Fruit fly (Drosophila melanogaster): ENCODE data around the gene Dpck.

Dpck gene

dm6 chr3R:7086377-7087200 is 4.6 kb downstream of the Dpck start, which contains the start of gene alphaTub84B (continued):
- TF ChIP-seq Dad (GFP tag; optimal IDR thresholded peaks at IDR 0.05) (peak; percentile 47), CG17912 (GFP tag; optimal IDR thresholded peaks at IDR 0.05) (peak; percentile 84), CG9215 (GFP tag; IDR thresholded peaks at IDR 0.05) (peak; percentile 32; the same call in 1 of the 2 replicates), Tbp (GFP tag; optimal IDR thresholded peaks at IDR 0.05) (peak; percentile 63), Optix (GFP tag; IDR thresholded peaks at IDR 0.05) (no peak), CG13624 (GFP tag; optimal IDR thresholded peaks at IDR 0.05) (peak; percentile 87), CG34376 (GFP tag; optimal IDR thresholded peaks at IDR 0.05) (peak; percentile 90), CG1529 (GFP tag; optimal IDR thresholded peaks at IDR 0.05) (peak; percentile 34), Bteb2 (GFP tag; optimal IDR thresholded peaks at IDR 0.05) (peak; percentile 22), Drgx (GFP tag; IDR thresholded peaks at IDR 0.05) (peak; percentile 61), crol (GFP tag; IDR thresholded peaks at IDR 0.05) (no peak), CG4730 (GFP tag; IDR thresholded peaks at IDR 0.05) (no peak), ttk (GFP tag; IDR thresholded peaks at IDR 0.05) (peak; percentile 13; the same call in 1 of the 2 replicates), YL-1 (GFP tag; optimal IDR thresholded peaks at IDR 0.05) (peak; percentile 90), CG7372 (GFP tag; IDR thresholded peaks at IDR 0.05) (no peak), CG4854 (GFP tag; optimal IDR thresholded peaks at IDR 0.05) (peak; percentile 60), tup (GFP tag; optimal IDR thresholded peaks at IDR 0.05) (peak; percentile 63), CG10431 (GFP tag; optimal IDR thresholded peaks at IDR 0.05) (peak; percentile 75), lab (GFP tag; optimal IDR thresholded peaks at IDR 0.05) (peak; percentile 83), CG6654 (GFP tag; optimal IDR thresholded peaks at IDR 0.05) (no peak), lola (GFP tag; optimal IDR thresholded peaks at IDR 0.05) (no peak), cwo (GFP tag; optimal IDR thresholded peaks at IDR 0.05) (peak; percentile 67), fu2 (GFP tag; optimal IDR thresholded peaks at IDR 0.05) (peak; percentile 41), Ssrp (tag; optimal IDR thresholded peaks at IDR 0.05) (peak; percentile 24), E2f1 (GFP tag; IDR thresholded peaks at IDR 0.05) (peak; percentile 38; the same call in 1 of the 2 replicates), kay (GFP tag; optimal IDR thresholded peaks at IDR 0.05) (peak; percentile 90), CG10267 (tag; optimal IDR thresholded peaks at IDR 0.05) (peak; percentile 50), CG13287 (GFP tag; IDR thresholded peaks at IDR 0.05; ENCODE audit: partially characterized antibody) (peak; percentile 60), CG7987 (GFP tag; optimal IDR thresholded peaks at IDR 0.05) (peak; percentile 85), CG16815 (GFP tag; optimal IDR thresholded peaks at IDR 0.05) (no peak), CG30403 (GFP tag; optimal IDR thresholded peaks at IDR 0.05) (no peak), CG3163 (GFP tag; optimal IDR thresholded peaks at IDR 0.05) (peak; percentile 72), Fer1 (GFP tag; optimal IDR thresholded peaks at IDR 0.05) (peak; percentile 82), CG7786 (GFP tag; optimal IDR thresholded peaks at IDR 0.05) (peak; percentile 54), sd (tag; optimal IDR thresholded peaks at IDR 0.05) (peak; percentile 79), Fer2 (tag; optimal IDR thresholded peaks at IDR 0.05) (peak; percentile 6), cad (GFP tag; optimal IDR thresholded peaks at IDR 0.05) (no peak), nerfin-1 (tag; optimal IDR thresholded peaks at IDR 0.05) (peak; percentile 90), Ada2b (GFP tag; IDR thresholded peaks at IDR 0.05) (no peak), BEAF-32 (GFP tag; optimal IDR thresholded peaks at IDR 0.05) (peak; percentile 56), gcm (GFP tag; optimal IDR thresholded peaks at IDR 0.05) (peak; percentile 52), amos (GFP tag; IDR thresholded peaks at IDR 0.05; ENCODE audit: partially characterized antibody) (peak; percentile 68), CG31365 (tag; optimal IDR thresholded peaks at IDR 0.05) (peak; percentile 33), jing (GFP tag; optimal IDR thresholded peaks at IDR 0.05) (no peak), yki (optimal IDR thresholded peaks at IDR 0.05) (no peak), fd102C (GFP tag; optimal IDR thresholded peaks at IDR 0.05) (peak; percentile 69), Hr78 (GFP tag; optimal IDR thresholded peaks at IDR 0.05) (no peak), CG2129 (GFP tag; IDR thresholded peaks at IDR 0.05; ENCODE audit: partially characterized antibody) (no peak)

Measured in whole organism, embryonic.